Worm (Caenorhabditis elegans) whole organism, young adult: ENCODE data around the gene C14C11.7.

Experiments used
- F10E7.11 ChIP-seq: sonication (generic microtip); optimal IDR thresholded peaks from 2 replicates; lab custom pipeline; 2017; ENCODE audit warnings: mild to moderate bottlenecking, missing genetic modification characterization, moderate library complexity, missing compliant biosample characterization
- F49E8.2 ChIP-seq: sonication (generic microtip); optimal IDR thresholded peaks from 3 replicates; lab custom pipeline; 2017; ENCODE audit warnings: missing genetic modification characterization, mild to moderate bottlenecking, missing compliant biosample characterization, antibody characterized with exemption, moderate library complexity; ENCODE audit not compliant: insufficient read depth
- Y53F4B.3 ChIP-seq: fragments of 200-800 bp; sonication (Bioruptor generic); IDR thresholded peaks from 2 replicates; pipeline ENCODE4 v1.3.6; 2022; ENCODE audit warnings: missing genetic modification reagents, missing genetic modification characterization, missing compliant biosample characterization
- ZK185.1 ChIP-seq: sonication (generic microtip); optimal IDR thresholded peaks from 2 replicates; lab custom pipeline; 2016; ENCODE audit warnings: mild to moderate bottlenecking, missing genetic modification characterization, missing compliant biosample characterization; ENCODE audit not compliant: poor library complexity, severe bottlenecking
- ama-1 ChIP-seq, 3 experiments: fragments of 150-350 bp in 1 of 3; sonication (generic microtip) in 2 of 3; optimal IDR thresholded peaks; 2 replicates each; lab custom pipeline; 2014 to 2018; ENCODE audit warnings: missing biosample characterization in 2 of 3, missing genetic modification characterization in 2 of 3, missing genetic modification reagents in 2 of 3
- aptf-3 ChIP-seq: fragments of 200-800 bp; sonication (Bioruptor generic); IDR thresholded peaks from 2 replicates; pipeline ENCODE4 v1.3.6; 2022; ENCODE audit warnings: missing genetic modification characterization, missing compliant biosample characterization
- him-1 ChIP-seq: sonication (generic microtip); optimal IDR thresholded peaks from 2 replicates; lab custom pipeline; 2016; ENCODE audit warnings: missing genotype, missing genetic modification reagents, missing genetic modification characterization, missing compliant biosample characterization
- hlh-12 ChIP-seq: sonication (generic microtip); optimal IDR thresholded peaks from 2 replicates; lab custom pipeline; 2016; ENCODE audit warnings: missing genetic modification characterization, missing compliant biosample characterization
- pha-4 ChIP-seq: fragments of 150-350 bp; sonication (generic microtip); optimal IDR thresholded peaks from 2 replicates; lab custom pipeline; 2014; ENCODE audit warnings: missing biosample characterization, missing genetic modification reagents, missing genetic modification characterization
- somi-1 ChIP-seq: fragments of 200-800 bp; sonication (Bioruptor generic); optimal IDR thresholded peaks from 2 replicates; lab custom pipeline; 2018; ENCODE audit warnings: mild to moderate bottlenecking, missing genetic modification characterization, missing compliant biosample characterization
- tlf-1 ChIP-seq: fragments of 200-800 bp; sonication (Bioruptor generic); optimal IDR thresholded peaks from 2 replicates; lab custom pipeline; 2018; ENCODE audit warnings: mild to moderate bottlenecking, missing genetic modification characterization, missing compliant biosample characterization

ce11 chrV:5684534-5684933 is 18.6 kb upstream of the C14C11.7 start, which contains the start of the genes hmgs-1 and F25B4.4:
- TF ChIP-seq F10E7.11 (tag; lab: Kevin White, UChicago), result no peak
- peak; percentile 58 for TF ChIP-seq ZK185.1 (tag; lab: Kevin White, UChicago)
- TF ChIP-seq F49E8.2, result peak; percentile 57
- TF ChIP-seq pha-4 (tag; lab: Kevin White, UChicago), result peak; percentile 68
- TF ChIP-seq aptf-3 (GFP tag; lab: Robert Waterston, UW), result no peak
- TF ChIP-seq hlh-12 (tag; lab: Kevin White, UChicago), result no peak
- peak; percentile 77 for TF ChIP-seq tlf-1 (GFP tag; lab: Kevin White, UChicago)
- peak; percentile 22 for TF ChIP-seq him-1 (tag; lab: Kevin White, UChicago)
- no peak for TF ChIP-seq Y53F4B.3 (GFP tag; lab: Robert Waterston, UW)
- TF ChIP-seq somi-1 (GFP tag; lab: Kevin White, UChicago), result no peak
- no peak for TF ChIP-seq ama-1 (optimal IDR thresholded peaks at IDR 0.05; lab: Kevin White, UChicago)
- TF ChIP-seq ama-1 (GFP tag; optimal IDR thresholded peaks at IDR 0.05; lab: Kevin White, UChicago), result peak in 1 of 2 experiments; percentile 63
